Worm (Caenorhabditis elegans) whole organism, late embryonic: ENCODE data around the gene spp-30.

Experiments
- C08G9.2 ChIP-seq: sonication (generic microtip); optimal IDR thresholded peaks from 2 replicates; lab custom pipeline; 2016; ENCODE audit warnings: mild to moderate bottlenecking, missing genetic modification characterization, moderate library complexity, missing compliant biosample characterization
- K02D7.2 ChIP-seq: sonication (generic microtip); optimal IDR thresholded peaks from 2 replicates; lab custom pipeline; 2017; ENCODE audit warnings: mild to moderate bottlenecking, missing genetic modification characterization, missing compliant biosample characterization
- T23F11.4 ChIP-seq: fragments of 200-800 bp; sonication (Bioruptor generic); optimal IDR thresholded peaks from 2 replicates; lab custom pipeline; 2018; ENCODE audit warnings: mild to moderate bottlenecking, missing genetic modification characterization, missing compliant biosample characterization
- ahr-1 ChIP-seq: sonication (generic microtip); optimal IDR thresholded peaks from 2 replicates; lab custom pipeline; 2016; ENCODE audit warnings: missing genetic modification characterization, missing compliant biosample characterization
- ama-1 ChIP-seq: fragments of 150-350 bp; optimal IDR thresholded peaks from 2 replicates; lab custom pipeline; 2014
- ceh-18 ChIP-seq: sonication (generic microtip); optimal IDR thresholded peaks from 2 replicates; lab custom pipeline; 2016; ENCODE audit warnings: missing genetic modification characterization, missing compliant biosample characterization
- ceh-2 ChIP-seq: sonication (generic microtip); optimal IDR thresholded peaks from 2 replicates; lab custom pipeline; 2016; ENCODE audit warnings: missing genotype, missing genetic modification characterization, missing compliant biosample characterization
- ceh-45 ChIP-seq: fragments of 200-800 bp; sonication (Bioruptor generic); IDR thresholded peaks from 2 replicates; pipeline ENCODE4 v1.3.6; 2022; ENCODE audit warnings: missing genetic modification reagents, missing genetic modification characterization, missing compliant biosample characterization
- che-1 ChIP-seq: sonication (generic microtip); optimal IDR thresholded peaks from 2 replicates; lab custom pipeline; 2016; ENCODE audit warnings: mild to moderate bottlenecking, missing genetic modification characterization, missing compliant biosample characterization
- dve-1 ChIP-seq: sonication (generic microtip); optimal IDR thresholded peaks from 2 replicates; lab custom pipeline; 2017; ENCODE audit warnings: antibody characterized with exemption, mild to moderate bottlenecking, missing genetic modification characterization, missing compliant biosample characterization
- elt-2 ChIP-seq: sonication (generic microtip); optimal IDR thresholded peaks from 2 replicates; lab custom pipeline; 2016; ENCODE audit warnings: missing genetic modification reagents, missing genetic modification characterization, missing compliant biosample characterization
- ets-4 ChIP-seq: sonication (generic microtip); optimal IDR thresholded peaks from 2 replicates; lab custom pipeline; 2016; ENCODE audit warnings: missing genetic modification characterization, missing compliant biosample characterization
- fkh-10 ChIP-seq: fragments of 150-350 bp; optimal IDR thresholded peaks from 2 replicates; lab custom pipeline; 2014; ENCODE audit warnings: missing biosample characterization, missing genetic modification reagents, missing genetic modification characterization
- fkh-6 ChIP-seq: sonication (generic microtip); optimal IDR thresholded peaks from 2 replicates; lab custom pipeline; 2016; ENCODE audit warnings: missing genetic modification characterization, missing compliant biosample characterization
- gmeb-2 ChIP-seq: sonication (generic microtip); optimal IDR thresholded peaks from 2 replicates; lab custom pipeline; 2016; ENCODE audit warnings: missing genetic modification characterization, inconsistent platforms, missing compliant biosample characterization
- hlh-30 ChIP-seq: sonication (generic microtip); optimal IDR thresholded peaks from 2 replicates; lab custom pipeline; 2017; ENCODE audit warnings: antibody characterized with exemption, missing genetic modification characterization, missing compliant biosample characterization; ENCODE audit not compliant: insufficient read depth
- hlh-6 ChIP-seq: sonication (generic microtip); optimal IDR thresholded peaks from 2 replicates; lab custom pipeline; 2016; ENCODE audit warnings: missing genotype, missing genetic modification characterization, missing compliant biosample characterization
- hlh-8 ChIP-seq: sonication (generic microtip); optimal IDR thresholded peaks from 2 replicates; lab custom pipeline; 2016; ENCODE audit warnings: missing genotype, missing genetic modification characterization, missing compliant biosample characterization
- lim-6 ChIP-seq: sonication (generic microtip); optimal IDR thresholded peaks from 2 replicates; lab custom pipeline; 2016; ENCODE audit warnings: missing genetic modification characterization, missing compliant biosample characterization
- madf-2 ChIP-seq: sonication (generic microtip); optimal IDR thresholded peaks from 2 replicates; lab custom pipeline; 2017; ENCODE audit warnings: missing genetic modification characterization, missing compliant biosample characterization
- nfya-1 ChIP-seq: sonication (generic microtip); optimal IDR thresholded peaks from 2 replicates; lab custom pipeline; 2017; ENCODE audit warnings: missing genetic modification characterization, mild to moderate bottlenecking, missing compliant biosample characterization, antibody characterized with exemption, moderate library complexity
- nhr-232 ChIP-seq: sonication (generic microtip); optimal IDR thresholded peaks from 2 replicates; lab custom pipeline; 2016; ENCODE audit warnings: missing genetic modification characterization, missing compliant biosample characterization
- odd-2 ChIP-seq: sonication (generic microtip); optimal IDR thresholded peaks from 2 replicates; lab custom pipeline; 2017; ENCODE audit warnings: antibody characterized with exemption, mild to moderate bottlenecking, missing genetic modification characterization, missing compliant biosample characterization
- pat-9 ChIP-seq: fragments of 200-800 bp; sonication (Bioruptor generic); optimal IDR thresholded peaks from 2 replicates; lab custom pipeline; 2018; ENCODE audit warnings: mild to moderate bottlenecking, missing genetic modification characterization, moderate library complexity, missing compliant biosample characterization
- pha-2 ChIP-seq: sonication (generic microtip); optimal IDR thresholded peaks from 2 replicates; lab custom pipeline; 2017; ENCODE audit warnings: mild to moderate bottlenecking, missing genetic modification characterization, missing compliant biosample characterization
- rnt-1 ChIP-seq: sonication (generic microtip); optimal IDR thresholded peaks from 2 replicates; lab custom pipeline; 2016; ENCODE audit warnings: missing genetic modification characterization, missing compliant biosample characterization
- sdc-2 ChIP-seq: sonication (generic microtip); optimal IDR thresholded peaks from 2 replicates; lab custom pipeline; 2016; ENCODE audit warnings: missing genotype, missing genetic modification characterization, missing compliant biosample characterization
- sox-4 ChIP-seq: sonication (generic microtip); optimal IDR thresholded peaks from 2 replicates; lab custom pipeline; 2017; ENCODE audit warnings: mild to moderate bottlenecking, missing genetic modification characterization, inconsistent platforms, missing compliant biosample characterization
- syd-9 ChIP-seq: sonication (generic microtip); optimal IDR thresholded peaks from 2 replicates; lab custom pipeline; 2016; ENCODE audit warnings: mild to moderate bottlenecking, missing genetic modification characterization, moderate library complexity, missing compliant biosample characterization
- tbx-2 ChIP-seq: sonication (generic microtip); optimal IDR thresholded peaks from 2 replicates; lab custom pipeline; 2016; ENCODE audit warnings: missing genetic modification characterization, missing compliant biosample characterization
- unc-55 ChIP-seq: sonication (generic microtip); optimal IDR thresholded peaks from 2 replicates; lab custom pipeline; 2017; ENCODE audit warnings: missing biosample characterization, missing genetic modification reagents, missing genetic modification characterization
- unc-86 ChIP-seq: sonication (generic microtip); optimal IDR thresholded peaks from 2 replicates; lab custom pipeline; 2016; ENCODE audit warnings: missing genetic modification characterization, missing compliant biosample characterization
- ztf-16 ChIP-seq: sonication (generic microtip); optimal IDR thresholded peaks from 2 replicates; lab custom pipeline; 2017; ENCODE audit warnings: missing genetic modification characterization, missing compliant biosample characterization

spp-30 gene

DNA sequence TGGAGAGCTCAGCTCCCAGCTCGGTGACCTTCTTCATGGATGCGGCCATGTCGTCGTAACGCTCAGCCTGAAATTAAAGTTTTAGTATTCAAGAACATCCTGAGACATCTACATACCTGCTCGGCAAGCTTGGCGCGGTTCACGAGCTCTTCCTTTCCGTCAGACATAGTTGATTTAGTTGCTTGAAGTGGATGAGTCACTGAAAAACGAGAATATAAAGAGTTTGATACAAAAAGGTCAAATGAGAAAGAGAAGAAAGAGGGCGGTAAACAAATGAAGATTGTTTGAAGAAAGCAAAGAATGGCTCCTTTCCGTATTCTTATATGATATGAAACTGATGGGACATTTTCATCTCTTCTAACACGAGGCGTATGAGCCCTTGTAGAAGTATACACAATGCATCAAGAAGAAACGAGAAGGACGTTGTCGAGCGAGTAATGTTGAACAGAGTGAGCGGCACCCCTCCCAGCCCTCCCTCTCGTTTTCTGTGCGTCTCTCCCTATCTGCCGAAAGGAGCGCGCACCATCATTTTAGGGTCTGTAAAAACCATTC lies 23.2 kb downstream of the spp-30 start, which contains the start of gene ftt-2:
Gene ftt-2 (minus strand): TSS at position 206 of the 552 bp plus-strand sequence.
- TF ChIP-seq hlh-6 (no peak), ama-1 (lab: Kevin White, UChicago) (peak; percentile 5)
- TF ChIP-seq, all 69 proteins: peak for 1

ce11 chrX:11603234-11604108 lies 25.0 kb downstream of the spp-30 start:
- TF ChIP-seq ets-4 (tag; lab: Kevin White, UChicago) (no peak), T23F11.4 (GFP tag; lab: Kevin White, UChicago) (peak; percentile 28), ama-1 (lab: Kevin White, UChicago) (peak; percentile 42)

DNA sequence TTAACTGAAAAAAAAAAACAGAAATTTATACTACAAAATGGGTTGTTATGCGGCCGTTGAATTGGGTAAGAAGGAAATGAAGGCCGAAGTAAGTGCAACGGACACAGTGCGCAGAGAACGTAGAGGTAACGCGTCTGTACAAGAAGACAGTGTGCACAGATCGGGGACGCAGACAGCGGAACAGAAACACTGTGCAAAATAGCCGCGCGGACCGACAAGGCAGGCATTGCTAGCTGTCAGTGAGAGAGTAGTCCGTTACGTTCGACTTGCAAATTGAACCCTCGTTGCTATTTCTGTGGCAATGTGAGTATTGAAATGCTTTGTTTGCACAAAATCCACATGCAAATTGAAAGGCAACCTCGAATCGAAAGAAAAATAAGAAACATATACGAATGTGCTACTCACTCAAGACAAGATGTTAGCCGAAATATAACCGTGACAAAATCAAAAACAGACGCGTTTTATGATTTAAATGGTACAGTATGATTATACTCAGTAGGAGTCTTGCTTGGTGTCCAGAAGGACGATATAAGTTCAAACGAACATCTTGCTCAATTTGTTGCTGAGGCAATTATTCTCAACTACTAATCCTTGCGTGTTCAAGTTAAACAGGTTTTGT lies 27.9 kb downstream of the spp-30 start:
- TF ChIP-seq madf-2 (tag; lab: Kevin White, UChicago) = no peak
- no peak for TF ChIP-seq fkh-10
- TF ChIP-seq gmeb-2 = no peak
- TF ChIP-seq ztf-16 = no peak
- TF ChIP-seq ceh-2 (tag; lab: Kevin White, UChicago) = peak; percentile 7
- no peak for TF ChIP-seq nhr-232 (tag; lab: Kevin White, UChicago)
- TF ChIP-seq ahr-1 = no peak
- no peak for TF ChIP-seq unc-86 (tag; lab: Kevin White, UChicago)
- TF ChIP-seq odd-2 (tag; lab: Kevin White, UChicago) = no peak
- TF ChIP-seq ceh-45 = no peak
- no peak for TF ChIP-seq dve-1 (tag; lab: Kevin White, UChicago)
- TF ChIP-seq nfya-1 (tag; lab: Kevin White, UChicago) = peak; percentile 5
- no peak for TF ChIP-seq pat-9 (tag; lab: Kevin White, UChicago)
- no peak for TF ChIP-seq hlh-30
- no peak for TF ChIP-seq syd-9 (tag; lab: Kevin White, UChicago)
- TF ChIP-seq fkh-6 = no peak
- no peak for TF ChIP-seq elt-2 (tag; lab: Kevin White, UChicago)
- TF ChIP-seq che-1 (tag; lab: Kevin White, UChicago) = no peak
- peak; percentile 13 for TF ChIP-seq rnt-1 (tag; lab: Kevin White, UChicago)
- no peak for TF ChIP-seq ceh-18
- TF ChIP-seq tbx-2 (tag; lab: Kevin White, UChicago) = peak; percentile 21

DNA sequence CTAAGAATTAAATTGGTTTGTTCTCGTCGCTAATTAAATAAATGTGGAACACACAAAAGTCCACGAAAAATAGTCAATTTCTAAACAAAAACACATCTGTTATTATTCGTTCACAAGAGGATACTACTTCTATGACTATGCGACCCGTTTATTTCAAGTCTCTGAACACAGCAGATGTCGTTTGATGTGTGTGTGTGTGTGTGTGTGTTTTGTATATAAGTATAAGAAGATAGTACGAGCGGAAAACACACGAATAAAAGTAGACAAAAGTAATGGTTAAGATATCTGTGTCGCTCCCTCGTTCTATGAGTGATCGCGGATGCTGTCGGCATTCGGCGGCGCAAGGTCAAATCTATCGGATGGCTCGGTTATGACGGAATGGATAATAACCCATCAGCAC lies 29.6 kb downstream of the spp-30 start:
- TF ChIP-seq lim-6 (tag; lab: Kevin White, UChicago) (no peak), ceh-2 (tag; lab: Kevin White, UChicago) (no peak), sdc-2 (tag; lab: Kevin White, UChicago) (no peak), syd-9 (tag; lab: Kevin White, UChicago) (no peak), C08G9.2 (tag; lab: Kevin White, UChicago) (no peak), pha-2 (tag; lab: Kevin White, UChicago) (no peak), rnt-1 (tag; lab: Kevin White, UChicago) (no peak), K02D7.2 (tag; lab: Kevin White, UChicago) (no peak), unc-55 (GFP tag; lab: Kevin White, UChicago) (no peak), hlh-8 (no peak), sox-4 (no peak), ets-4 (tag; lab: Kevin White, UChicago) (no peak)
- TF ChIP-seq, all 69 proteins: peak for 0
